Worm (Caenorhabditis elegans) whole organism, late embryonic: ENCODE measurements around the gene Y43F8B.20.

Source experiments
- K02D7.2 ChIP-seq: sonication (generic microtip); optimal IDR thresholded peaks from 2 replicates; lab custom pipeline; 2017; ENCODE audit warnings: mild to moderate bottlenecking, missing genetic modification characterization, missing compliant biosample characterization
- dmd-4 ChIP-seq: sonication (generic microtip); optimal IDR thresholded peaks from 2 replicates; lab custom pipeline; 2016; ENCODE audit warnings: borderline replicate concordance, missing genetic modification characterization, missing compliant biosample characterization
- elt-2 ChIP-seq: sonication (generic microtip); optimal IDR thresholded peaks from 2 replicates; lab custom pipeline; 2016; ENCODE audit warnings: missing genetic modification reagents, missing genetic modification characterization, missing compliant biosample characterization
- ets-4 ChIP-seq: sonication (generic microtip); optimal IDR thresholded peaks from 2 replicates; lab custom pipeline; 2016; ENCODE audit warnings: missing genetic modification characterization, missing compliant biosample characterization
- pha-4 ChIP-seq: fragments of 150-350 bp; optimal IDR thresholded peaks from 2 replicates; lab custom pipeline; 2018; ENCODE audit warnings: missing biosample characterization, missing genetic modification reagents, missing genetic modification characterization
- unc-55 ChIP-seq: sonication (generic microtip); optimal IDR thresholded peaks from 2 replicates; lab custom pipeline; 2017; ENCODE audit warnings: missing biosample characterization, missing genetic modification reagents, missing genetic modification characterization
- unc-86 ChIP-seq: sonication (generic microtip); optimal IDR thresholded peaks from 2 replicates; lab custom pipeline; 2016; ENCODE audit warnings: missing genetic modification characterization, missing compliant biosample characterization

ce11 chrV:19590826-19591225 lies 41.2 kb upstream of the Y43F8B.20 start:
- no peak for TF ChIP-seq ets-4 (tag; lab: Kevin White, UChicago)
- no peak for TF ChIP-seq unc-86 (tag; lab: Kevin White, UChicago)
- TF ChIP-seq K02D7.2 (tag; lab: Kevin White, UChicago): no peak
- TF ChIP-seq pha-4 (tag; lab: Kevin White, UChicago): no peak
- TF ChIP-seq dmd-4 (tag; lab: Kevin White, UChicago): no peak
- no peak for TF ChIP-seq elt-2 (tag; lab: Kevin White, UChicago)
- no peak for TF ChIP-seq unc-55
